Fruit fly (Drosophila melanogaster) whole organism, adult: ENCODE data around the gene Cyp313a3.

ENCODE experiments used
- CG7101 ChIP-seq: fragments of 200-800 bp; sonication (Bioruptor generic); optimal IDR thresholded peaks from 2 replicates; lab custom pipeline; 2018; ENCODE audit warnings: missing biosample characterization, mild to moderate bottlenecking, missing genetic modification characterization, moderate library complexity
- Mnt ChIP-seq: fragments of 200-800 bp; sonication (Bioruptor generic); optimal IDR thresholded peaks from 2 replicates; lab custom pipeline; 2016; ENCODE audit warnings: missing biosample characterization, mild to moderate bottlenecking, missing genetic modification characterization
- ovo ChIP-seq: fragments of 200-800 bp; sonication (Bioruptor generic); optimal IDR thresholded peaks from 2 replicates; lab custom pipeline; 2016; ENCODE audit warnings: missing biosample characterization, missing genetic modification characterization

- no peak for TF ChIP-seq ovo (GFP tag; lab: Kevin White, UChicago)
- TF ChIP-seq Mnt (GFP tag; lab: Kevin White, UChicago), result no peak
- TF ChIP-seq CG7101 (tag; lab: Kevin White, UChicago), result no peak
These were observed 20.8 kb upstream of the Cyp313a3 start for dm6 chr3R:12259819-12260218.
